Fruit fly (Drosophila melanogaster) whole organism, embryonic: ENCODE data around the gene CAH9.

Source experiments
- Antp ChIP-seq: fragments of 200-800 bp; sonication (Bioruptor generic); optimal IDR thresholded peaks from 3 replicates; lab custom pipeline; 2016; ENCODE audit warnings: missing biosample characterization, missing genetic modification characterization
- CG10274 ChIP-seq: fragments of 200-800 bp; sonication (Bioruptor generic); optimal IDR thresholded peaks from 3 replicates; lab custom pipeline; 2017; ENCODE audit warnings: missing biosample characterization, mild to moderate bottlenecking, missing genetic modification characterization
- CG11093 ChIP-seq: fragments of 200-800 bp; sonication (Bioruptor generic); IDR thresholded peaks from 3 replicates; pipeline ENCODE4 v1.3.6; 2022; ENCODE audit warnings: missing biosample characterization, missing genetic modification characterization
- CG11247 ChIP-seq: fragments of 200-800 bp; sonication (Bioruptor generic); IDR thresholded peaks from 2 replicates; pipeline ENCODE4 v1.3.6; 2022; ENCODE audit warnings: missing biosample characterization, missing genetic modification characterization
- CG11398 ChIP-seq: fragments of 200-800 bp; sonication (Bioruptor generic); optimal IDR thresholded peaks from 2 replicates; lab custom pipeline; 2016; ENCODE audit warnings: missing biosample characterization, missing genetic modification characterization
- CG11696 ChIP-seq: fragments of 200-800 bp; sonication (Bioruptor generic); IDR thresholded peaks from 2 replicates; pipeline ENCODE4 v1.3.6; 2022; ENCODE audit warnings: missing biosample characterization, missing genetic modification characterization
- CG12071 ChIP-seq: fragments of 200-800 bp; sonication (Bioruptor generic); optimal IDR thresholded peaks from 3 replicates; lab custom pipeline; 2018; ENCODE audit warnings: missing biosample characterization, mild to moderate bottlenecking, missing genetic modification characterization
- CG14050 ChIP-seq: fragments of 200-800 bp; sonication (Bioruptor generic); IDR thresholded peaks from 3 replicates; pipeline ENCODE4 v1.3.6; 2022; ENCODE audit warnings: missing biosample characterization, missing genetic modification characterization
- CG14667 ChIP-seq: fragments of 200-800 bp; sonication (Bioruptor generic); IDR thresholded peaks from 2 replicates; pipeline ENCODE4 v1.3.6; 2022; ENCODE audit warnings: missing biosample characterization, missing genetic modification characterization
- CG15073 ChIP-seq: fragments of 200-800 bp; sonication (Bioruptor generic); optimal IDR thresholded peaks from 2 replicates; lab custom pipeline; 2016; ENCODE audit warnings: missing biosample characterization, missing genetic modification characterization
- CG15479 ChIP-seq: fragments of 200-800 bp; sonication (Bioruptor generic); optimal IDR thresholded peaks from 3 replicates; lab custom pipeline; 2019; ENCODE audit warnings: missing biosample characterization, mild to moderate bottlenecking, missing genetic modification characterization, moderate library complexity
- CG16863 ChIP-seq: fragments of 200-800 bp; sonication (Bioruptor generic); optimal IDR thresholded peaks from 3 replicates; lab custom pipeline; 2016; ENCODE audit warnings: missing biosample characterization, missing genetic modification characterization
- CG1832 ChIP-seq: fragments of 200-800 bp; sonication (Bioruptor generic); optimal IDR thresholded peaks from 2 replicates; lab custom pipeline; 2017; ENCODE audit warnings: missing biosample characterization, mild to moderate bottlenecking, missing genetic modification characterization, inconsistent platforms
- CG2678 ChIP-seq: fragments of 200-800 bp; sonication (Bioruptor generic); optimal IDR thresholded peaks from 3 replicates; lab custom pipeline; 2019; ENCODE audit warnings: missing biosample characterization, mild to moderate bottlenecking, missing genetic modification characterization, moderate library complexity
- CG31441 ChIP-seq: fragments of 200-800 bp; sonication (Bioruptor generic); IDR thresholded peaks from 2 replicates; pipeline ENCODE4 v1.3.6; 2022; ENCODE audit warnings: missing biosample characterization, missing genetic modification characterization
- CG34376 ChIP-seq: fragments of 200-800 bp; sonication (Bioruptor generic); optimal IDR thresholded peaks from 2 replicates; lab custom pipeline; 2018; ENCODE audit warnings: missing biosample characterization, mild to moderate bottlenecking, missing genetic modification characterization
- CG4617 ChIP-seq: fragments of 200-800 bp; sonication (Bioruptor generic); optimal IDR thresholded peaks from 3 replicates; lab custom pipeline; 2016; ENCODE audit warnings: missing biosample characterization, missing genetic modification characterization, borderline replicate concordance
- CG6175 ChIP-seq: fragments of 200-800 bp; sonication (Bioruptor generic); IDR thresholded peaks from 3 replicates; pipeline ENCODE4 v1.3.6; 2022; ENCODE audit warnings: missing biosample characterization, missing genetic modification characterization
- CG6683 ChIP-seq: fragments of 200-800 bp; sonication (Bioruptor generic); optimal IDR thresholded peaks from 2 replicates; lab custom pipeline; 2017; ENCODE audit warnings: missing biosample characterization, mild to moderate bottlenecking, missing genetic modification characterization, missing genetic modification reagents
- CG8290 ChIP-seq, 3 experiments: fragments of 200-800 bp; sonication (Bioruptor generic); optimal IDR thresholded peaks; 2 replicates each; lab custom pipeline; 2016 to 2019; ENCODE audit warnings: missing biosample characterization in 3 of 3, missing genetic modification characterization in 3 of 3, mild to moderate bottlenecking in 2 of 3, moderate library complexity in 1 of 3
- CG8359 ChIP-seq: fragments of 200-800 bp; sonication (Bioruptor generic); optimal IDR thresholded peaks from 2 replicates; lab custom pipeline; 2017; ENCODE audit warnings: missing biosample characterization, mild to moderate bottlenecking, missing genetic modification characterization, borderline replicate concordance
- CG8478 ChIP-seq: fragments of >200 bp; optimal IDR thresholded peaks from 2 replicates; lab custom pipeline; 2018
- CG8944 ChIP-seq: fragments of 200-800 bp; sonication (Bioruptor generic); optimal IDR thresholded peaks from 3 replicates; lab custom pipeline; 2016; ENCODE audit warnings: missing biosample characterization, missing genetic modification characterization
- D19A ChIP-seq: fragments of 200-800 bp; optimal IDR thresholded peaks from 3 replicates; lab custom pipeline; 2019; ENCODE audit warnings: missing biosample characterization, mild to moderate bottlenecking, missing genetic modification characterization, moderate library complexity
- Ets65A ChIP-seq: fragments of 200-800 bp; sonication (Bioruptor generic); peaks from one replicate; lab custom pipeline; 2016; ENCODE audit warnings: missing biosample characterization, missing genetic modification characterization
- Gug ChIP-seq: fragments of 200-800 bp; sonication (Bioruptor generic); IDR thresholded peaks from 4 replicates; pipeline ENCODE4 v1.3.6; 2022; ENCODE audit warnings: missing biosample characterization, missing genetic modification characterization
- Hand ChIP-seq: fragments of 200-800 bp; sonication (Bioruptor generic); optimal IDR thresholded peaks from 2 replicates; lab custom pipeline; 2017; ENCODE audit warnings: mild to moderate bottlenecking, missing biosample characterization, missing genetic modification reagents, missing genetic modification characterization
- Myb ChIP-seq: fragments of 200-800 bp; sonication (Bioruptor generic); optimal IDR thresholded peaks from 2 replicates; lab custom pipeline; 2016; ENCODE audit warnings: missing biosample characterization, missing genetic modification characterization
- NC2α ChIP-seq: fragments of 200-800 bp; sonication (Bioruptor generic); optimal IDR thresholded peaks from 2 replicates; lab custom pipeline; 2016; ENCODE audit warnings: missing biosample characterization, missing genetic modification characterization
- Nf-YC ChIP-seq: fragments of 200-800 bp; optimal IDR thresholded peaks from 3 replicates; lab custom pipeline; 2019; ENCODE audit warnings: missing biosample characterization, mild to moderate bottlenecking, missing genetic modification characterization, moderate library complexity
- Scr ChIP-seq: fragments of 200-800 bp; sonication (Bioruptor generic); IDR thresholded peaks from 2 replicates; pipeline ENCODE4 v1.3.6; 2022; ENCODE audit warnings: missing biosample characterization, missing genetic modification characterization; ENCODE audit not compliant: partially characterized antibody
- Taf1 ChIP-seq: fragments of 200-800 bp; sonication (Bioruptor generic); IDR thresholded peaks from 2 replicates; pipeline ENCODE4 v1.3.6; 2022; ENCODE audit warnings: missing biosample characterization, missing genetic modification characterization
- abd-A ChIP-seq: fragments of 200-800 bp; sonication (Bioruptor generic); optimal IDR thresholded peaks from 3 replicates; lab custom pipeline; 2019; ENCODE audit warnings: missing biosample characterization, mild to moderate bottlenecking, missing genetic modification characterization, moderate library complexity
- al ChIP-seq: fragments of 200-800 bp; sonication (Bioruptor generic); IDR thresholded peaks from 2 replicates; pipeline ENCODE4 v1.3.6; 2022; ENCODE audit warnings: missing biosample characterization, missing genetic modification characterization
- bowl ChIP-seq: fragments of 200-800 bp; sonication (Bioruptor generic); IDR thresholded peaks from 2 replicates; pipeline ENCODE4 v1.3.6; 2022; ENCODE audit warnings: missing biosample characterization, missing genetic modification characterization
- ci ChIP-seq: fragments of 200-800 bp; sonication (Bioruptor generic); IDR thresholded peaks from 3 replicates; pipeline ENCODE4 v1.3.6; 2022; ENCODE audit warnings: missing biosample characterization, missing genetic modification characterization
- croc ChIP-seq: fragments of 200-800 bp; sonication (Bioruptor generic); conservative IDR thresholded peaks from 3 replicates; pipeline ENCODE4 v1.3.6; 2022; ENCODE audit warnings: missing biosample characterization, missing genetic modification characterization
- danr ChIP-seq: fragments of 200-800 bp; sonication (Bioruptor generic); IDR thresholded peaks from 2 replicates; pipeline ENCODE4 v1.3.6; 2022; ENCODE audit warnings: missing biosample characterization, missing genetic modification characterization
- dysf ChIP-seq: fragments of 200-800 bp; sonication (Bioruptor generic); IDR thresholded peaks from 3 replicates; pipeline ENCODE4 v1.3.6; 2022; ENCODE audit warnings: missing biosample characterization, missing genetic modification characterization
- en ChIP-seq: fragments of 200-800 bp; sonication (Bioruptor generic); optimal IDR thresholded peaks from 2 replicates; lab custom pipeline; 2016; ENCODE audit warnings: missing biosample characterization, missing genetic modification characterization
- eyg ChIP-seq: fragments of 200-800 bp; sonication (Bioruptor generic); optimal IDR thresholded peaks from 3 replicates; lab custom pipeline; 2016; ENCODE audit warnings: missing biosample characterization, missing genetic modification characterization
- fru ChIP-seq: fragments of >200 bp; optimal IDR thresholded peaks from 2 replicates; lab custom pipeline; 2017
- ftz-f1 ChIP-seq: fragments of 200-800 bp; sonication (Bioruptor generic); optimal IDR thresholded peaks from 2 replicates; lab custom pipeline; 2016; ENCODE audit warnings: missing biosample characterization, missing genetic modification characterization
- gro ChIP-seq: fragments of 200-800 bp; sonication (Bioruptor generic); optimal IDR thresholded peaks from 2 replicates; lab custom pipeline; 2016; ENCODE audit warnings: missing biosample characterization, missing genetic modification characterization
- gsb ChIP-seq: fragments of 200-800 bp; sonication (Bioruptor generic); IDR thresholded peaks from 2 replicates; pipeline ENCODE4 v1.3.6; 2022; ENCODE audit warnings: missing biosample characterization, missing genetic modification characterization
- gsb-n ChIP-seq: fragments of 200-800 bp; sonication (Bioruptor generic); optimal IDR thresholded peaks from 3 replicates; lab custom pipeline; 2018; ENCODE audit warnings: missing biosample characterization, mild to moderate bottlenecking, missing genetic modification characterization
- kah ChIP-seq: fragments of 200-800 bp; sonication (Bioruptor generic); optimal IDR thresholded peaks from 2 replicates; lab custom pipeline; 2018; ENCODE audit warnings: missing biosample characterization, mild to moderate bottlenecking, missing genetic modification characterization
- nom ChIP-seq: fragments of 200-800 bp; sonication (Bioruptor generic); optimal IDR thresholded peaks from 2 replicates; lab custom pipeline; 2017; ENCODE audit warnings: missing biosample characterization, missing genetic modification characterization, mild to moderate bottlenecking, moderate library complexity, missing genetic modification reagents
- row ChIP-seq: fragments of 200-800 bp; sonication (Bioruptor generic); IDR thresholded peaks from 3 replicates; pipeline ENCODE4 v1.3.6; 2022; ENCODE audit warnings: missing biosample characterization, missing genetic modification characterization
- stc ChIP-seq: fragments of 200-800 bp; sonication (Bioruptor generic); IDR thresholded peaks from 2 replicates; pipeline ENCODE4 v1.3.6; 2022; ENCODE audit warnings: missing biosample characterization, missing genetic modification characterization
- trem ChIP-seq: fragments of 200-800 bp; optimal IDR thresholded peaks from 3 replicates; lab custom pipeline; 2019; ENCODE audit warnings: missing biosample characterization, mild to moderate bottlenecking, missing genetic modification characterization, moderate library complexity
- wek ChIP-seq: fragments of 200-800 bp; sonication (Bioruptor generic); optimal IDR thresholded peaks from 3 replicates; lab custom pipeline; 2018; ENCODE audit warnings: missing biosample characterization, mild to moderate bottlenecking, missing genetic modification characterization, moderate library complexity

Gene CAH9

dm6 chr3R:27070906-27071498 lies 35.0 kb downstream of the CAH9 start (continued):
- TF ChIP-seq CG4617 (GFP tag; lab: Kevin White, UChicago) = no peak
- TF ChIP-seq ci (GFP tag; lab: Robert Waterston, UW) = no peak
- TF ChIP-seq CG14050 (GFP tag; lab: Robert Waterston, UW) = no peak
- TF ChIP-seq Gug = 0 out of 4 replicates have a peak, but pooled peaks have one; percentile 15
- no peak for TF ChIP-seq CG1832 (GFP tag; lab: Kevin White, UChicago)
- peak; percentile 96 for TF ChIP-seq CG10274
- no peak for TF ChIP-seq CG34376 (GFP tag; lab: Kevin White, UChicago)
- no peak for TF ChIP-seq Antp
- TF ChIP-seq dysf = peak; percentile 33; the same call in 2 of the 3 replicates
- 0 out of 2 replicates have a peak, but pooled peaks have one; percentile 6 for TF ChIP-seq bowl (GFP tag; lab: Robert Waterston, UW)
- no peak for TF ChIP-seq CG8944 (GFP tag; lab: Kevin White, UChicago)
- TF ChIP-seq Ets65A (GFP tag; lab: Kevin White, UChicago) = peak; percentile 74
- TF ChIP-seq CG16863 (GFP tag; lab: Kevin White, UChicago) = no peak
- TF ChIP-seq D19A (tag; lab: Kevin White, UChicago) = no peak
- TF ChIP-seq CG6683 = no peak
- TF ChIP-seq Scr (GFP tag; lab: Robert Waterston, UW) = no peak
- TF ChIP-seq kah (GFP tag; lab: Kevin White, UChicago) = no peak
- TF ChIP-seq CG15073 = no peak
- TF ChIP-seq Hand (GFP tag; lab: Kevin White, UChicago) = no peak
- TF ChIP-seq croc (GFP tag; lab: Robert Waterston, UW) = no peak
- TF ChIP-seq CG14667 (GFP tag; lab: Robert Waterston, UW) = no peak
- no peak for TF ChIP-seq gro
- TF ChIP-seq CG11093 (GFP tag; lab: Robert Waterston, UW) = no peak
- no peak for TF ChIP-seq CG11398
- no peak for TF ChIP-seq Taf1 (GFP tag; lab: Robert Waterston, UW)
- no peak for TF ChIP-seq eyg (GFP tag; lab: Kevin White, UChicago)
- no peak for TF ChIP-seq danr (GFP tag; lab: Robert Waterston, UW)
- TF ChIP-seq row (GFP tag; lab: Robert Waterston, UW) = no peak; the same call in 2 of the 3 replicates
- TF ChIP-seq CG8359 (GFP tag; lab: Kevin White, UChicago) = no peak
- no peak for TF ChIP-seq CG2678 (tag; lab: Kevin White, UChicago)
- no peak for TF ChIP-seq stc (GFP tag; lab: Robert Waterston, UW)
- no peak for TF ChIP-seq CG11696
- no peak for TF ChIP-seq al (GFP tag; lab: Robert Waterston, UW)
- no peak for TF ChIP-seq trem
- TF ChIP-seq abd-A (tag; lab: Kevin White, UChicago) = no peak
- no peak for TF ChIP-seq en (GFP tag; lab: Kevin White, UChicago)
- TF ChIP-seq CG8290 (GFP tag; optimal IDR thresholded peaks at IDR 0.05; lab: Kevin White, UChicago) = no peak
- TF ChIP-seq CG8290 (tag; optimal IDR thresholded peaks at IDR 0.05; lab: Kevin White, UChicago) = peak in 1 of 2 experiments; percentile 17
- TF ChIP-seq CG11247 (GFP tag; lab: Robert Waterston, UW) = no peak
- no peak for TF ChIP-seq wek (GFP tag; lab: Kevin White, UChicago)
- peak; percentile 36; the same call in 1 of the 3 replicates for TF ChIP-seq CG6175 (GFP tag; lab: Robert Waterston, UW)
- no peak for TF ChIP-seq ftz-f1
- TF ChIP-seq CG8478 (lab: Kevin White, UChicago) = no peak
- no peak for TF ChIP-seq CG31441 (GFP tag; lab: Robert Waterston, UW)
- TF ChIP-seq gsb-n = no peak
- no peak for TF ChIP-seq Nf-YC (tag; lab: Kevin White, UChicago)
- no peak for TF ChIP-seq fru (lab: Kevin White, UChicago)
- no peak for TF ChIP-seq CG12071 (GFP tag; lab: Kevin White, UChicago)
- no peak for TF ChIP-seq CG15479 (GFP tag; lab: Kevin White, UChicago)
- TF ChIP-seq NC2α (GFP tag; lab: Kevin White, UChicago) = no peak
- no peak for TF ChIP-seq gsb (GFP tag; lab: Robert Waterston, UW)
- TF ChIP-seq nom = no peak
- no peak for TF ChIP-seq Myb (GFP tag; lab: Kevin White, UChicago)
